Worm (Caenorhabditis elegans) whole organism, L3 larva: ENCODE data around the gene fbxa-115.

Experiments
- ZK546.5 ChIP-seq: sonication (generic microtip); optimal IDR thresholded peaks from 2 replicates; lab custom pipeline; 2017; ENCODE audit warnings: missing biosample characterization, missing genetic modification characterization
- aly-2 ChIP-seq: fragments of 150-350 bp; optimal IDR thresholded peaks from 2 replicates; lab custom pipeline; 2014; ENCODE audit warnings: missing biosample characterization, missing genetic modification characterization
- ama-1 ChIP-seq: fragments of 150-350 bp; optimal IDR thresholded peaks from 2 replicates; lab custom pipeline; 2018
- ceh-16 ChIP-seq: sonication (generic microtip); optimal IDR thresholded peaks from 2 replicates; lab custom pipeline; 2017; ENCODE audit warnings: missing biosample characterization, missing genetic modification characterization
- ceh-28 ChIP-seq: fragments of 150-350 bp; optimal IDR thresholded peaks from 2 replicates; lab custom pipeline; 2014; ENCODE audit warnings: missing biosample characterization, missing genetic modification reagents, missing genetic modification characterization
- ceh-82 ChIP-seq: fragments of 150-350 bp; optimal IDR thresholded peaks from 2 replicates; lab custom pipeline; 2014; ENCODE audit warnings: missing biosample characterization, missing genetic modification characterization
- ceh-9 ChIP-seq: sonication (generic microtip); optimal IDR thresholded peaks from 2 replicates; lab custom pipeline; 2018; ENCODE audit warnings: missing biosample characterization, missing genetic modification characterization
- daf-12 ChIP-seq: fragments of 150-350 bp; optimal IDR thresholded peaks from 2 replicates; lab custom pipeline; 2014; ENCODE audit warnings: missing biosample characterization, missing genetic modification reagents, missing genetic modification characterization
- egl-27 ChIP-seq: sonication (generic microtip); optimal IDR thresholded peaks from 4 replicates; lab custom pipeline; 2017; ENCODE audit warnings: missing biosample characterization, missing genetic modification reagents, missing genetic modification characterization
- egl-5 ChIP-seq: fragments of 150-350 bp; optimal IDR thresholded peaks from 2 replicates; lab custom pipeline; 2017; ENCODE audit warnings: missing biosample characterization, missing genetic modification reagents, missing genetic modification characterization, inconsistent platforms
- elt-1 ChIP-seq: fragments of 150-350 bp; optimal IDR thresholded peaks from 2 replicates; lab custom pipeline; 2014; ENCODE audit warnings: missing biosample characterization, missing genetic modification characterization
- eor-1 ChIP-seq, 2 experiments: fragments of 150-350 bp; optimal IDR thresholded peaks; 2 replicates each; lab custom pipeline; 2014 to 2018; ENCODE audit warnings: missing biosample characterization in 2 of 2, missing genetic modification characterization in 2 of 2
- fos-1 ChIP-seq: fragments of 150-350 bp; optimal IDR thresholded peaks from 2 replicates; lab custom pipeline; 2014; ENCODE audit warnings: missing biosample characterization, missing genetic modification characterization
- hmg-11 ChIP-seq: sonication (generic microtip); optimal IDR thresholded peaks from 2 replicates; lab custom pipeline; 2016; ENCODE audit warnings: missing genetic modification characterization, missing compliant biosample characterization
- lin-15B ChIP-seq: fragments of 150-350 bp; optimal IDR thresholded peaks from 2 replicates; lab custom pipeline; 2014; ENCODE audit warnings: missing biosample characterization, missing genetic modification characterization
- lsy-12 ChIP-seq: sonication (generic microtip); optimal IDR thresholded peaks from 2 replicates; lab custom pipeline; 2016; ENCODE audit warnings: mild to moderate bottlenecking, missing genetic modification characterization, missing compliant biosample characterization
- mdl-1 ChIP-seq: fragments of 150-350 bp; optimal IDR thresholded peaks from 2 replicates; lab custom pipeline; 2014; ENCODE audit warnings: missing biosample characterization, missing genetic modification characterization
- mml-1 ChIP-seq: fragments of 150-350 bp; sonication (generic microtip); optimal IDR thresholded peaks from 3 replicates; lab custom pipeline; 2014; ENCODE audit warnings: missing biosample characterization, missing genetic modification characterization
- nhr-11 ChIP-seq: fragments of 150-350 bp; optimal IDR thresholded peaks from 2 replicates; lab custom pipeline; 2014; ENCODE audit warnings: missing biosample characterization, missing genetic modification characterization
- nhr-12 ChIP-seq: fragments of 150-350 bp; optimal IDR thresholded peaks from 2 replicates; lab custom pipeline; 2014; ENCODE audit warnings: missing biosample characterization, missing genetic modification characterization
- nhr-23 ChIP-seq: fragments of 150-350 bp; optimal IDR thresholded peaks from 2 replicates; lab custom pipeline; 2014; ENCODE audit warnings: missing biosample characterization, missing genetic modification reagents, missing genetic modification characterization
- nhr-237 ChIP-seq: fragments of 150-350 bp; optimal IDR thresholded peaks from 2 replicates; lab custom pipeline; 2014; ENCODE audit warnings: missing biosample characterization, missing genetic modification characterization
- nhr-25 ChIP-seq: sonication (generic microtip); optimal IDR thresholded peaks from 2 replicates; lab custom pipeline; 2017; ENCODE audit warnings: missing biosample characterization, missing genetic modification characterization
- nhr-28 ChIP-seq: fragments of 150-350 bp; optimal IDR thresholded peaks from 2 replicates; lab custom pipeline; 2014; ENCODE audit warnings: missing biosample characterization, missing genetic modification characterization
- nhr-43 ChIP-seq: sonication (generic microtip); optimal IDR thresholded peaks from 2 replicates; lab custom pipeline; 2016; ENCODE audit warnings: mild to moderate bottlenecking, missing genetic modification characterization, missing compliant biosample characterization; ENCODE audit not compliant: poor library complexity, severe bottlenecking
- nhr-67 ChIP-seq: fragments of 150-350 bp; optimal IDR thresholded peaks from 2 replicates; lab custom pipeline; 2014; ENCODE audit warnings: missing biosample characterization, missing genetic modification characterization
- pqm-1 ChIP-seq: fragments of 150-350 bp; optimal IDR thresholded peaks from 2 replicates; lab custom pipeline; 2017; ENCODE audit warnings: missing biosample characterization, missing genetic modification characterization, inconsistent platforms
- sea-2 ChIP-seq: fragments of 150-350 bp; sonication (generic microtip); optimal IDR thresholded peaks from 4 replicates; lab custom pipeline; 2014; ENCODE audit warnings: missing biosample characterization, missing genetic modification reagents, missing genetic modification characterization
- skn-1 ChIP-seq: fragments of 150-350 bp; optimal IDR thresholded peaks from 2 replicates; lab custom pipeline; 2014; ENCODE audit warnings: missing biosample characterization, missing genetic modification characterization
- snpc-4 ChIP-seq: fragments of 150-350 bp; optimal IDR thresholded peaks from 2 replicates; lab custom pipeline; 2014; ENCODE audit warnings: missing biosample characterization, missing genetic modification characterization
- tbx-2 ChIP-seq: sonication (generic microtip); optimal IDR thresholded peaks from 2 replicates; lab custom pipeline; 2016; ENCODE audit warnings: mild to moderate bottlenecking, missing genetic modification characterization, missing compliant biosample characterization
- unc-39 ChIP-seq: sonication (generic microtip); optimal IDR thresholded peaks from 4 replicates; lab custom pipeline; 2017; ENCODE audit warnings: missing biosample characterization, missing genetic modification characterization
- unc-62 ChIP-seq: fragments of 150-350 bp; sonication (generic microtip); optimal IDR thresholded peaks from 4 replicates; lab custom pipeline; 2014; ENCODE audit warnings: missing biosample characterization, missing genetic modification reagents, missing genetic modification characterization
- zag-1 ChIP-seq: fragments of 150-350 bp; optimal IDR thresholded peaks from 2 replicates; lab custom pipeline; 2014; ENCODE audit warnings: missing biosample characterization, missing genetic modification characterization
- ztf-11 ChIP-seq: fragments of 150-350 bp; optimal IDR thresholded peaks from 2 replicates; lab custom pipeline; 2014; ENCODE audit warnings: missing biosample characterization, missing genetic modification characterization
- ztf-4 ChIP-seq: fragments of 150-350 bp; optimal IDR thresholded peaks from 2 replicates; lab custom pipeline; 2014; ENCODE audit warnings: missing biosample characterization, missing genetic modification characterization

The fbxa-115 gene

ce11 chrV:20198954-20199353, 7.0 kb upstream of the fbxa-115 start, which contains the start of gene fog-2:
TSS of gene fog-2 (plus strand) at chrV:20199254.
- TF ChIP-seq ZK546.5 (tag; lab: Kevin White, UChicago): no peak
- no peak for TF ChIP-seq pqm-1 (tag; lab: Kevin White, UChicago)
- TF ChIP-seq elt-1 (tag; lab: Kevin White, UChicago): no peak
- TF ChIP-seq egl-5: no peak
- no peak for TF ChIP-seq nhr-67 (tag; lab: Kevin White, UChicago)
- no peak for TF ChIP-seq ztf-4 (tag; lab: Kevin White, UChicago)
- TF ChIP-seq fos-1: no peak
- no peak for TF ChIP-seq tbx-2 (tag; lab: Kevin White, UChicago)
- TF ChIP-seq zag-1 (tag; lab: Kevin White, UChicago): no peak
- no peak for TF ChIP-seq nhr-11 (tag; lab: Kevin White, UChicago)
- no peak for TF ChIP-seq nhr-237 (tag; lab: Kevin White, UChicago)
- TF ChIP-seq ceh-9 (tag; lab: Kevin White, UChicago): no peak
- no peak for TF ChIP-seq daf-12 (tag; lab: Kevin White, UChicago)
- TF ChIP-seq nhr-12 (tag; lab: Kevin White, UChicago): no peak
- no peak for TF ChIP-seq snpc-4 (tag; lab: Kevin White, UChicago)
- TF ChIP-seq hmg-11 (tag; lab: Kevin White, UChicago): no peak

- no peak for TF ChIP-seq ztf-11
Observed at ce11 chrV:20196671-20197070, 4.7 kb upstream of the fbxa-115 start, which contains the start of gene ftr-1. TSS of gene ftr-1 (plus strand) at chrV:20196971.

- TF ChIP-seq ceh-16 (tag; lab: Kevin White, UChicago) (no peak), nhr-11 (tag; lab: Kevin White, UChicago) (peak; percentile 21)
Observed at ce11 chrV:20195451-20196036, 3.6 kb upstream of the fbxa-115 start, which contains the start of the genes srh-217 and Y113G7B.28. TSS of gene srh-217 (minus strand) at chrV:20195551. TSS of gene Y113G7B.28 (plus strand) at chrV:20195986.

ce11 chrV:20188790-20189189, 3.2 kb downstream of the fbxa-115 start, which contains the start of gene fbxa-116:
TSS of gene fbxa-116 (minus strand) at chrV:20188890.
- TF ChIP-seq mdl-1 (no peak), aly-2 (no peak), nhr-23 (tag; lab: Kevin White, UChicago) (no peak), nhr-25 (no peak), nhr-11 (tag; lab: Kevin White, UChicago) (no peak), ama-1 (lab: Kevin White, UChicago) (no peak), pqm-1 (tag; lab: Kevin White, UChicago) (no peak), ceh-28 (no peak), sea-2 (GFP tag; lab: Kevin White, UChicago) (no peak), lin-15B (tag; lab: Kevin White, UChicago) (no peak), mml-1 (tag; lab: Kevin White, UChicago) (no peak), unc-62 (GFP tag; lab: Kevin White, UChicago) (no peak), lsy-12 (tag; lab: Kevin White, UChicago) (no peak)

- TF ChIP-seq sea-2 (GFP tag; lab: Kevin White, UChicago) (no peak), nhr-43 (tag; lab: Kevin White, UChicago) (no peak), ceh-82 (tag; lab: Kevin White, UChicago) (no peak), eor-1 (tag; optimal IDR thresholded peaks at IDR 0.05; lab: Kevin White, UChicago) (no peak), elt-1 (tag; lab: Kevin White, UChicago) (no peak), nhr-28 (tag; lab: Kevin White, UChicago) (no peak), nhr-12 (tag; lab: Kevin White, UChicago) (no peak), unc-39 (tag; lab: Kevin White, UChicago) (no peak), egl-27 (tag; lab: Kevin White, UChicago) (no peak), skn-1 (tag; lab: Kevin White, UChicago) (no peak), lsy-12 (tag; lab: Kevin White, UChicago) (no peak), unc-62 (GFP tag; lab: Kevin White, UChicago) (no peak), zag-1 (tag; lab: Kevin White, UChicago) (no peak), hmg-11 (tag; lab: Kevin White, UChicago) (no peak)
Observed at ce11 chrV:20186579-20186978, 5.4 kb downstream of the fbxa-115 start, which contains the start of gene srz-16. TSS of gene srz-16 (minus strand) at chrV:20186679.
